Fruit fly (Drosophila melanogaster) whole organism, embryonic: ENCODE measurements around the gene Pnn.

ENCODE experiments used
- Abd-B ChIP-seq: fragments of 200-800 bp; sonication (Bioruptor generic); optimal IDR thresholded peaks from 2 replicates; lab custom pipeline; 2018; ENCODE audit warnings: missing biosample characterization, mild to moderate bottlenecking, missing genetic modification characterization, moderate library complexity
- Atf6 ChIP-seq: fragments of 200-800 bp; sonication (Bioruptor generic); IDR thresholded peaks from 2 replicates; pipeline ENCODE4 v1.3.6; 2022; ENCODE audit warnings: missing biosample characterization, missing genetic modification characterization
- BEAF-32 ChIP-seq: fragments of 200-800 bp; sonication (Bioruptor generic); optimal IDR thresholded peaks from 3 replicates; lab custom pipeline; 2017; ENCODE audit warnings: missing biosample characterization, missing genetic modification characterization, mild to moderate bottlenecking, moderate library complexity, missing genetic modification reagents
- Bteb2 ChIP-seq: fragments of 200-800 bp; sonication (Bioruptor generic); optimal IDR thresholded peaks from 2 replicates; lab custom pipeline; 2016; ENCODE audit warnings: missing biosample characterization, missing genetic modification characterization
- CG10321 ChIP-seq: fragments of 200-800 bp; sonication (Bioruptor generic); IDR thresholded peaks from 2 replicates; pipeline ENCODE4 v1.3.6; 2022; ENCODE audit warnings: missing biosample characterization, missing genetic modification characterization
- CG10654 ChIP-seq: fragments of 200-800 bp; sonication (Bioruptor generic); optimal IDR thresholded peaks from 2 replicates; lab custom pipeline; 2016; ENCODE audit warnings: missing biosample characterization, missing genetic modification characterization
- CG17359 ChIP-seq: fragments of 200-800 bp; sonication (Bioruptor generic); optimal IDR thresholded peaks from 3 replicates; lab custom pipeline; 2018; ENCODE audit warnings: missing biosample characterization, mild to moderate bottlenecking, missing genetic modification characterization, moderate library complexity
- CG17612 ChIP-seq: fragments of 200-800 bp; sonication (Bioruptor generic); IDR thresholded peaks from 2 replicates; pipeline ENCODE4 v1.3.6; 2022; ENCODE audit warnings: missing biosample characterization, missing genetic modification characterization
- CG18619 ChIP-seq: fragments of 200-800 bp; sonication (Bioruptor generic); optimal IDR thresholded peaks from 3 replicates; lab custom pipeline; 2017; ENCODE audit warnings: missing biosample characterization, mild to moderate bottlenecking, missing genetic modification characterization
- CG2129 ChIP-seq: fragments of 200-800 bp; sonication (Bioruptor generic); IDR thresholded peaks from 2 replicates; pipeline ENCODE4 v1.3.6; 2022; ENCODE audit warnings: missing biosample characterization, missing genetic modification characterization; ENCODE audit not compliant: partially characterized antibody
- CG2889 ChIP-seq: fragments of 200-800 bp; sonication (Bioruptor generic); IDR thresholded peaks from 3 replicates; pipeline ENCODE4 v1.3.6; 2022; ENCODE audit warnings: missing biosample characterization, missing genetic modification characterization
- CG30431 ChIP-seq: fragments of 200-800 bp; sonication (Bioruptor generic); optimal IDR thresholded peaks from 2 replicates; lab custom pipeline; 2017; ENCODE audit warnings: missing biosample characterization, missing genetic modification characterization
- CG31224 ChIP-seq: fragments of 200-800 bp; sonication (Bioruptor generic); IDR thresholded peaks from 2 replicates; pipeline ENCODE4 v1.3.6; 2022; ENCODE audit warnings: missing biosample characterization, missing genetic modification characterization
- CG31365 ChIP-seq: fragments of 200-800 bp; sonication (Bioruptor generic); optimal IDR thresholded peaks from 2 replicates; lab custom pipeline; 2018; ENCODE audit warnings: missing biosample characterization, mild to moderate bottlenecking, missing genetic modification characterization
- CG34224 ChIP-seq: fragments of 200-800 bp; sonication (Bioruptor generic); IDR thresholded peaks from 3 replicates; pipeline ENCODE4 v1.3.6; 2022; ENCODE audit warnings: missing biosample characterization, missing genetic modification characterization; ENCODE audit not compliant: partially characterized antibody
- CG34376 ChIP-seq: fragments of 200-800 bp; sonication (Bioruptor generic); optimal IDR thresholded peaks from 2 replicates; lab custom pipeline; 2018; ENCODE audit warnings: missing biosample characterization, mild to moderate bottlenecking, missing genetic modification characterization
- CG4617 ChIP-seq: fragments of 200-800 bp; sonication (Bioruptor generic); optimal IDR thresholded peaks from 3 replicates; lab custom pipeline; 2016; ENCODE audit warnings: missing biosample characterization, missing genetic modification characterization, borderline replicate concordance
- CG6254 ChIP-seq: fragments of 200-800 bp; sonication (Bioruptor generic); optimal IDR thresholded peaks from 3 replicates; lab custom pipeline; 2017; ENCODE audit warnings: mild to moderate bottlenecking, missing biosample characterization, missing genetic modification reagents, missing genetic modification characterization
- CG6683 ChIP-seq: fragments of 200-800 bp; sonication (Bioruptor generic); optimal IDR thresholded peaks from 2 replicates; lab custom pipeline; 2017; ENCODE audit warnings: missing biosample characterization, mild to moderate bottlenecking, missing genetic modification characterization, missing genetic modification reagents
- CG6813 ChIP-seq: fragments of 200-800 bp; sonication (Bioruptor generic); optimal IDR thresholded peaks from 2 replicates; lab custom pipeline; 2017; ENCODE audit warnings: missing biosample characterization, missing genetic modification characterization, mild to moderate bottlenecking, moderate library complexity, missing genetic modification reagents
- CG7928 ChIP-seq: fragments of 200-800 bp; sonication (Bioruptor generic); optimal IDR thresholded peaks from 2 replicates; lab custom pipeline; 2017; ENCODE audit warnings: missing biosample characterization, mild to moderate bottlenecking, missing genetic modification characterization
- CG8478 ChIP-seq: fragments of >200 bp; optimal IDR thresholded peaks from 2 replicates; lab custom pipeline; 2018
- Dp ChIP-seq: fragments of 200-800 bp; sonication (Bioruptor generic); optimal IDR thresholded peaks from 2 replicates; lab custom pipeline; 2018; ENCODE audit warnings: missing biosample characterization, mild to moderate bottlenecking, missing genetic modification characterization, moderate library complexity
- E2f1 ChIP-seq: fragments of 200-800 bp; sonication (Bioruptor generic); IDR thresholded peaks from 2 replicates; pipeline ENCODE4 v1.3.6; 2022; ENCODE audit warnings: missing biosample characterization, missing genetic modification characterization
- Hmr ChIP-seq: fragments of 200-800 bp; sonication (Bioruptor generic); optimal IDR thresholded peaks from 3 replicates; lab custom pipeline; 2017; ENCODE audit warnings: mild to moderate bottlenecking, missing biosample characterization, missing genetic modification reagents, missing genetic modification characterization
- MBD-R2 ChIP-seq: fragments of 200-800 bp; sonication (Bioruptor generic); IDR thresholded peaks from 2 replicates; pipeline ENCODE4 v1.3.6; 2022; ENCODE audit warnings: missing biosample characterization, missing genetic modification characterization
- Med ChIP-seq: fragments of 200-800 bp; sonication (Bioruptor generic); peaks from one replicate; lab custom pipeline; 2016; ENCODE audit warnings: missing biosample characterization, missing genetic modification characterization, mild to moderate bottlenecking, inconsistent platforms, moderate library complexity
- Sox100B ChIP-seq: fragments of 200-800 bp; sonication (Bioruptor generic); optimal IDR thresholded peaks from 3 replicates; lab custom pipeline; 2018; ENCODE audit warnings: missing biosample characterization, mild to moderate bottlenecking, missing genetic modification characterization
- Sry-δ ChIP-seq: fragments of 200-800 bp; sonication (Bioruptor generic); optimal IDR thresholded peaks from 2 replicates; lab custom pipeline; 2016; ENCODE audit warnings: missing biosample characterization, missing genetic modification characterization
- Ssrp ChIP-seq: fragments of 200-800 bp; sonication (Bioruptor generic); optimal IDR thresholded peaks from 2 replicates; lab custom pipeline; 2018; ENCODE audit warnings: missing biosample characterization, mild to moderate bottlenecking, missing genetic modification characterization, moderate library complexity
- Xrp1 ChIP-seq: fragments of 200-800 bp; sonication (Bioruptor generic); IDR thresholded peaks from 2 replicates; pipeline ENCODE4 v1.3.6; 2022; ENCODE audit warnings: missing biosample characterization, missing genetic modification characterization
- abd-A ChIP-seq: fragments of 200-800 bp; sonication (Bioruptor generic); optimal IDR thresholded peaks from 3 replicates; lab custom pipeline; 2019; ENCODE audit warnings: missing biosample characterization, mild to moderate bottlenecking, missing genetic modification characterization, moderate library complexity
- az2 ChIP-seq: fragments of 200-800 bp; sonication (Bioruptor generic); optimal IDR thresholded peaks from 3 replicates; lab custom pipeline; 2016; ENCODE audit warnings: missing biosample characterization, missing genetic modification characterization
- bigmax ChIP-seq: fragments of 200-800 bp; sonication (Bioruptor generic); optimal IDR thresholded peaks from 2 replicates; lab custom pipeline; 2018; ENCODE audit warnings: missing biosample characterization, mild to moderate bottlenecking, missing genetic modification characterization
- cato ChIP-seq: fragments of 200-800 bp; sonication (Bioruptor generic); optimal IDR thresholded peaks from 2 replicates; lab custom pipeline; 2016; ENCODE audit warnings: missing biosample characterization, missing genetic modification characterization, borderline replicate concordance
- chn ChIP-seq: fragments of 200-800 bp; sonication (Bioruptor generic); optimal IDR thresholded peaks from 2 replicates; lab custom pipeline; 2016; ENCODE audit warnings: missing biosample characterization, missing genetic modification characterization
- dpn ChIP-seq, 2 experiments: fragments of 200-800 bp; sonication (Bioruptor generic); optimal IDR thresholded peaks; 3 replicates each; lab custom pipeline; 2016; ENCODE audit warnings: missing biosample characterization in 2 of 2, missing genetic modification characterization in 2 of 2
- emc ChIP-seq: fragments of 200-800 bp; sonication (Bioruptor generic); optimal IDR thresholded peaks from 2 replicates; lab custom pipeline; 2016; ENCODE audit warnings: missing biosample characterization, missing genetic modification characterization
- fd3F ChIP-seq: fragments of 200-800 bp; sonication (Bioruptor generic); optimal IDR thresholded peaks from 2 replicates; lab custom pipeline; 2018; ENCODE audit warnings: missing biosample characterization, mild to moderate bottlenecking, missing genetic modification characterization, moderate library complexity
- gem ChIP-seq: fragments of 200-800 bp; sonication (Bioruptor generic); optimal IDR thresholded peaks from 2 replicates; lab custom pipeline; 2019; ENCODE audit warnings: missing biosample characterization, mild to moderate bottlenecking, missing genetic modification characterization, moderate library complexity
- grau ChIP-seq: fragments of 200-800 bp; optimal IDR thresholded peaks from 3 replicates; lab custom pipeline; 2019; ENCODE audit warnings: missing biosample characterization, mild to moderate bottlenecking, missing genetic modification characterization, moderate library complexity
- jing ChIP-seq: fragments of 200-800 bp; sonication (Bioruptor generic); optimal IDR thresholded peaks from 2 replicates; lab custom pipeline; 2018; ENCODE audit warnings: missing biosample characterization, mild to moderate bottlenecking, missing genetic modification characterization
- lilli ChIP-seq: fragments of 200-800 bp; sonication (Bioruptor generic); optimal IDR thresholded peaks from 3 replicates; lab custom pipeline; 2016; ENCODE audit warnings: missing biosample characterization, missing genetic modification characterization
- onecut ChIP-seq: fragments of 200-800 bp; sonication (Bioruptor generic); IDR thresholded peaks from 2 replicates; pipeline ENCODE4 v1.3.6; 2022; ENCODE audit warnings: missing biosample characterization, missing genetic modification characterization
- phol ChIP-seq: fragments of 200-800 bp; sonication (Bioruptor generic); optimal IDR thresholded peaks from 3 replicates; lab custom pipeline; 2018; ENCODE audit warnings: missing biosample characterization, mild to moderate bottlenecking, missing genetic modification characterization, moderate library complexity
- scrt ChIP-seq: fragments of 200-800 bp; sonication (Bioruptor generic); optimal IDR thresholded peaks from 2 replicates; lab custom pipeline; 2018; ENCODE audit warnings: missing biosample characterization, mild to moderate bottlenecking, missing genetic modification characterization, moderate library complexity
- sd ChIP-seq: fragments of 200-800 bp; sonication (Bioruptor generic); optimal IDR thresholded peaks from 3 replicates; lab custom pipeline; 2018; ENCODE audit warnings: missing biosample characterization, mild to moderate bottlenecking, missing genetic modification characterization, moderate library complexity
- sna ChIP-seq: fragments of 200-800 bp; sonication (Bioruptor generic); IDR thresholded peaks from 2 replicates; pipeline ENCODE4 v1.3.6; 2022; ENCODE audit warnings: missing biosample characterization, missing genetic modification characterization; ENCODE audit not compliant: partially characterized antibody
- tap ChIP-seq: fragments of 200-800 bp; optimal IDR thresholded peaks from 3 replicates; lab custom pipeline; 2019; ENCODE audit warnings: missing biosample characterization, mild to moderate bottlenecking, missing genetic modification characterization, moderate library complexity
- toy ChIP-seq: fragments of 200-800 bp; sonication (Bioruptor generic); IDR thresholded peaks from 2 replicates; pipeline ENCODE4 v1.3.6; 2022; ENCODE audit warnings: missing biosample characterization, missing genetic modification characterization
- wek ChIP-seq: fragments of 200-800 bp; sonication (Bioruptor generic); optimal IDR thresholded peaks from 3 replicates; lab custom pipeline; 2018; ENCODE audit warnings: missing biosample characterization, mild to moderate bottlenecking, missing genetic modification characterization, moderate library complexity

Pnn gene

dm6 chr3R:9701897-9702296 lies 38.8 kb upstream of the Pnn start (continued):
- TF ChIP-seq CG31224 (GFP tag; lab: Robert Waterston, UW) (no peak), CG8478 (lab: Kevin White, UChicago) (no peak), CG30431 (GFP tag; lab: Kevin White, UChicago) (no peak), CG34224 (GFP tag; lab: Robert Waterston, UW) (no peak), CG6683 (GFP tag; lab: Kevin White, UChicago) (no peak), CG6813 (no peak), chn (GFP tag; lab: Kevin White, UChicago) (no peak), CG17359 (tag; lab: Kevin White, UChicago) (peak; percentile 30), gem (tag; lab: Kevin White, UChicago) (peak; percentile 58), CG2129 (GFP tag; lab: Robert Waterston, UW) (no peak), MBD-R2 (GFP tag; lab: Robert Waterston, UW) (no peak), Dp (GFP tag; lab: Kevin White, UChicago) (no peak), fd3F (GFP tag; lab: Kevin White, UChicago) (peak; percentile 43), wek (GFP tag; lab: Kevin White, UChicago) (no peak), CG10654 (GFP tag; lab: Kevin White, UChicago) (no peak), lilli (peak; percentile 2), CG6254 (GFP tag; lab: Kevin White, UChicago) (no peak), CG31365 (tag; lab: Kevin White, UChicago) (no peak), Ssrp (tag; lab: Kevin White, UChicago) (peak; percentile 24), scrt (no peak), E2f1 (GFP tag; lab: Robert Waterston, UW) (no peak), emc (no peak), Xrp1 (GFP tag; lab: Robert Waterston, UW) (no peak), BEAF-32 (GFP tag; lab: Kevin White, UChicago) (no peak), Sry-δ (GFP tag; lab: Kevin White, UChicago) (no peak), Med (GFP tag; lab: Kevin White, UChicago) (no peak), bigmax (GFP tag; lab: Kevin White, UChicago) (peak; percentile 51), CG7928 (GFP tag; lab: Kevin White, UChicago) (no peak), sna (GFP tag; lab: Robert Waterston, UW) (no peak), CG2889 (GFP tag; lab: Robert Waterston, UW) (no peak), az2 (peak; percentile 25), toy (GFP tag; lab: Robert Waterston, UW) (no peak), grau (tag; lab: Kevin White, UChicago) (peak; percentile 36), Hmr (GFP tag; lab: Kevin White, UChicago) (no peak), Sox100B (GFP tag; lab: Kevin White, UChicago) (no peak), jing (no peak), CG10321 (GFP tag; lab: Robert Waterston, UW) (no peak), CG34376 (GFP tag; lab: Kevin White, UChicago) (no peak), Abd-B (peak; percentile 36), onecut (GFP tag; lab: Robert Waterston, UW) (no peak), Atf6 (GFP tag; lab: Robert Waterston, UW) (no peak), sd (peak; percentile 67), CG18619 (GFP tag; lab: Kevin White, UChicago) (no peak), abd-A (tag; lab: Kevin White, UChicago) (no peak), CG17612 (GFP tag; lab: Robert Waterston, UW) (no peak), CG4617 (no peak), cato (GFP tag; lab: Kevin White, UChicago) (no peak), Bteb2 (GFP tag; lab: Kevin White, UChicago) (no peak), tap (tag; lab: Kevin White, UChicago) (no peak), phol (tag; lab: Kevin White, UChicago) (no peak), dpn (GFP tag; optimal IDR thresholded peaks at IDR 0.05; lab: Kevin White, UChicago) (peak in 1 of 2 experiments; percentile 9)
